Worm (Caenorhabditis elegans) whole organism, young adult: Measurements from ENCODE around the gene srab-9.

ENCODE experiments used
- B0261.1 ChIP-seq: sonication (generic microtip); optimal IDR thresholded peaks from 2 replicates; lab custom pipeline; 2016; ENCODE audit warnings: mild to moderate bottlenecking, missing genetic modification characterization, moderate library complexity, missing compliant biosample characterization
- C17E4.6 ChIP-seq: fragments of 200-800 bp; sonication (Bioruptor generic); IDR thresholded peaks from 2 replicates; pipeline ENCODE4 v1.3.6; 2022; ENCODE audit warnings: missing genetic modification reagents, missing genetic modification characterization, missing compliant biosample characterization
- D2030.7 ChIP-seq: fragments of 200-800 bp; sonication (Bioruptor generic); IDR thresholded peaks from 2 replicates; pipeline ENCODE4 v1.3.6; 2022; ENCODE audit warnings: missing genetic modification reagents, missing genetic modification characterization, missing compliant biosample characterization
- F10E7.11 ChIP-seq: sonication (generic microtip); optimal IDR thresholded peaks from 2 replicates; lab custom pipeline; 2017; ENCODE audit warnings: mild to moderate bottlenecking, missing genetic modification characterization, moderate library complexity, missing compliant biosample characterization
- F23B12.7 ChIP-seq: sonication (generic microtip); optimal IDR thresholded peaks from 2 replicates; lab custom pipeline; 2017; ENCODE audit warnings: missing genetic modification characterization, mild to moderate bottlenecking, missing compliant biosample characterization, antibody characterized with exemption, moderate library complexity; ENCODE audit not compliant: insufficient read depth
- F33H1.4 ChIP-seq: fragments of 200-800 bp; sonication (Bioruptor generic); IDR thresholded peaks from 2 replicates; pipeline ENCODE4 v1.3.6; 2022; ENCODE audit warnings: missing genetic modification reagents, missing genetic modification characterization, missing compliant biosample characterization
- F37B4.10 ChIP-seq: fragments of 200-800 bp; sonication (Bioruptor generic); IDR thresholded peaks from 2 replicates; pipeline ENCODE4 v1.3.6; 2022; ENCODE audit warnings: missing genetic modification characterization, missing compliant biosample characterization
- K12H6.12 ChIP-seq: fragments of 200-800 bp; sonication (Bioruptor generic); optimal IDR thresholded peaks from 2 replicates; lab custom pipeline; 2018; ENCODE audit warnings: mild to moderate bottlenecking, missing genetic modification characterization, missing compliant biosample characterization
- T26A5.8 ChIP-seq: sonication (generic microtip); optimal IDR thresholded peaks from 2 replicates; lab custom pipeline; 2016; ENCODE audit warnings: missing genetic modification characterization, missing compliant biosample characterization
- Y79H2A.3 ChIP-seq: fragments of 200-800 bp; sonication (Bioruptor generic); conservative IDR thresholded peaks from 2 replicates; pipeline ENCODE4 v1.3.6; 2022; ENCODE audit warnings: missing genetic modification reagents, missing genetic modification characterization, missing compliant biosample characterization
- ZK185.1 ChIP-seq: sonication (generic microtip); optimal IDR thresholded peaks from 2 replicates; lab custom pipeline; 2016; ENCODE audit warnings: mild to moderate bottlenecking, missing genetic modification characterization, missing compliant biosample characterization; ENCODE audit not compliant: poor library complexity, severe bottlenecking
- aptf-2 ChIP-seq: fragments of 200-800 bp; sonication (Bioruptor generic); conservative IDR thresholded peaks from 2 replicates; pipeline ENCODE4 v1.3.6; 2022; ENCODE audit warnings: missing genetic modification reagents, missing genetic modification characterization, missing compliant biosample characterization
- atf-7 ChIP-seq: sonication (generic microtip); optimal IDR thresholded peaks from 2 replicates; lab custom pipeline; 2017; ENCODE audit warnings: mild to moderate bottlenecking, missing genetic modification characterization, missing compliant biosample characterization
- attf-5 ChIP-seq: fragments of 200-800 bp; sonication (Bioruptor generic); optimal IDR thresholded peaks from 2 replicates; lab custom pipeline; 2018; ENCODE audit warnings: mild to moderate bottlenecking, missing genetic modification characterization, missing compliant biosample characterization
- cebp-2 ChIP-seq: fragments of 200-800 bp; sonication (Bioruptor generic); IDR thresholded peaks from 2 replicates; pipeline ENCODE4 v1.3.6; 2022; ENCODE audit warnings: missing genetic modification characterization, missing compliant biosample characterization
- ceh-27 ChIP-seq: fragments of 200-800 bp; sonication (Bioruptor generic); optimal IDR thresholded peaks from 2 replicates; lab custom pipeline; 2018; ENCODE audit warnings: mild to moderate bottlenecking, missing genetic modification characterization, moderate library complexity, missing compliant biosample characterization
- ceh-91 ChIP-seq: fragments of 200-800 bp; sonication (Bioruptor generic); IDR thresholded peaks from 2 replicates; pipeline ENCODE4 v1.3.6; 2022; ENCODE audit warnings: missing genetic modification reagents, missing genetic modification characterization, missing compliant biosample characterization
- dox-1 ChIP-seq: fragments of 200-800 bp; sonication (Bioruptor generic); IDR thresholded peaks from 2 replicates; pipeline ENCODE4 v1.3.6; 2022; ENCODE audit warnings: missing genetic modification reagents, missing genetic modification characterization, missing compliant biosample characterization
- dpff-1 ChIP-seq: sonication (generic microtip); optimal IDR thresholded peaks from 2 replicates; lab custom pipeline; 2017; ENCODE audit warnings: mild to moderate bottlenecking, missing genetic modification characterization, missing compliant biosample characterization
- egl-18 ChIP-seq: fragments of 200-800 bp; sonication (Bioruptor generic); IDR thresholded peaks from 2 replicates; pipeline ENCODE4 v1.3.6; 2022; ENCODE audit warnings: missing genetic modification reagents, missing genetic modification characterization, missing compliant biosample characterization
- egrh-3 ChIP-seq: fragments of 200-800 bp; sonication (Bioruptor generic); IDR thresholded peaks from 2 replicates; pipeline ENCODE4 v1.3.6; 2022; ENCODE audit warnings: missing genetic modification reagents, missing genetic modification characterization, missing compliant biosample characterization
- him-1 ChIP-seq: sonication (generic microtip); optimal IDR thresholded peaks from 2 replicates; lab custom pipeline; 2016; ENCODE audit warnings: missing genotype, missing genetic modification reagents, missing genetic modification characterization, missing compliant biosample characterization
- hmg-20 ChIP-seq: fragments of 200-800 bp; sonication (Bioruptor generic); IDR thresholded peaks from 2 replicates; pipeline ENCODE4 v1.3.6; 2022; ENCODE audit warnings: missing genetic modification reagents, missing genetic modification characterization, missing compliant biosample characterization
- hrde-1 ChIP-seq: sonication (generic microtip); optimal IDR thresholded peaks from 2 replicates; lab custom pipeline; 2016; ENCODE audit warnings: missing genetic modification characterization, mild to moderate bottlenecking, missing compliant biosample characterization, moderate library complexity, missing genotype, missing genetic modification reagents, borderline replicate concordance
- let-607 ChIP-seq, 2 experiments: fragments of 200-800 bp in 1 of 2; sonication (Bioruptor generic) in 1 of 2; sonication (generic microtip) in 1 of 2; optimal IDR thresholded peaks; 2 replicates each; lab custom pipeline; 2016 to 2018; ENCODE audit warnings: mild to moderate bottlenecking in 2 of 2, missing compliant biosample characterization in 2 of 2, missing genetic modification characterization in 2 of 2, moderate library complexity in 2 of 2, missing genotype in 1 of 2
- lir-1 ChIP-seq: fragments of 200-800 bp; sonication (Bioruptor generic); conservative IDR thresholded peaks from 2 replicates; pipeline ENCODE4 v1.3.6; 2022; ENCODE audit warnings: missing genetic modification reagents, missing genetic modification characterization, missing compliant biosample characterization
- madf-10 ChIP-seq: sonication (generic microtip); optimal IDR thresholded peaks from 2 replicates; lab custom pipeline; 2016; ENCODE audit warnings: mild to moderate bottlenecking, missing genetic modification characterization, missing compliant biosample characterization
- mxl-1 ChIP-seq: sonication (generic microtip); optimal IDR thresholded peaks from 2 replicates; lab custom pipeline; 2016; ENCODE audit warnings: missing genetic modification characterization, missing compliant biosample characterization
- nfya-2 ChIP-seq: fragments of 200-800 bp; sonication (Bioruptor generic); IDR thresholded peaks from 2 replicates; pipeline ENCODE4 v1.3.6; 2022; ENCODE audit warnings: missing genetic modification reagents, missing genetic modification characterization, missing compliant biosample characterization
- nhr-179 ChIP-seq: sonication (generic microtip); optimal IDR thresholded peaks from 2 replicates; lab custom pipeline; 2016; ENCODE audit warnings: mild to moderate bottlenecking, missing genetic modification characterization, missing compliant biosample characterization
- rec-8 ChIP-seq, 2 experiments: sonication (generic microtip); optimal IDR thresholded peaks; 2 replicates each; lab custom pipeline; 2016; ENCODE audit warnings: mild to moderate bottlenecking in 2 of 2, missing genetic modification characterization in 2 of 2, missing genetic modification reagents in 2 of 2, missing genotype in 2 of 2, missing biosample characterization in 1 of 2, missing compliant biosample characterization in 1 of 2, moderate library complexity in 1 of 2
- rpc-1 ChIP-seq, 2 experiments: fragments of 150-350 bp in 1 of 2; sonication (generic microtip) in 1 of 2; optimal IDR thresholded peaks; 2 replicates each; lab custom pipeline; 2014 to 2018; ENCODE audit warnings: missing biosample characterization in 1 of 2, missing genetic modification characterization in 1 of 2, missing genetic modification reagents in 1 of 2, missing genotype in 1 of 2
- snpc-4 ChIP-seq, 5 experiments: fragments of 150-350 bp in 1 of 5; sonication (generic microtip) in 4 of 5; optimal IDR thresholded peaks; 2 replicates each; lab custom pipeline; 2014 to 2018; ENCODE audit warnings: missing genetic modification characterization in 5 of 5, missing biosample characterization in 3 of 5, antibody characterized with exemption in 2 of 5, mild to moderate bottlenecking in 2 of 5, missing compliant biosample characterization in 2 of 5, missing genotype in 2 of 5, moderate library complexity in 2 of 5, missing genetic modification reagents in 1 of 5
- somi-1 ChIP-seq: fragments of 200-800 bp; sonication (Bioruptor generic); optimal IDR thresholded peaks from 2 replicates; lab custom pipeline; 2018; ENCODE audit warnings: mild to moderate bottlenecking, missing genetic modification characterization, missing compliant biosample characterization
- sptf-2 ChIP-seq: fragments of 200-800 bp; sonication (Bioruptor generic); optimal IDR thresholded peaks from 2 replicates; lab custom pipeline; 2018; ENCODE audit warnings: mild to moderate bottlenecking, missing genetic modification characterization, missing compliant biosample characterization
- zfh-2 ChIP-seq: fragments of 200-800 bp; sonication (Bioruptor generic); conservative IDR thresholded peaks from 2 replicates; pipeline ENCODE4 v1.3.6; 2022; ENCODE audit warnings: missing genetic modification reagents, missing genetic modification characterization, missing compliant biosample characterization
- zim-3 ChIP-seq: sonication (generic microtip); optimal IDR thresholded peaks from 2 replicates; lab custom pipeline; 2017; ENCODE audit warnings: mild to moderate bottlenecking, missing genetic modification characterization, moderate library complexity, missing compliant biosample characterization
- ztf-25 ChIP-seq: fragments of 200-800 bp; sonication (Bioruptor generic); IDR thresholded peaks from 2 replicates; pipeline ENCODE4 v1.3.6; 2022; ENCODE audit warnings: missing genetic modification reagents, missing genetic modification characterization, missing compliant biosample characterization
- ztf-28 ChIP-seq: fragments of 200-800 bp; sonication (Bioruptor generic); IDR thresholded peaks from 2 replicates; pipeline ENCODE4 v1.3.6; 2022; ENCODE audit warnings: missing genetic modification reagents, missing genetic modification characterization, missing compliant biosample characterization
- ztf-6 ChIP-seq: fragments of 200-800 bp; sonication (Bioruptor generic); IDR thresholded peaks from 2 replicates; pipeline ENCODE4 v1.3.6; 2022; ENCODE audit warnings: missing genetic modification reagents, missing genetic modification characterization, missing compliant biosample characterization

srab-9 gene

DNA sequence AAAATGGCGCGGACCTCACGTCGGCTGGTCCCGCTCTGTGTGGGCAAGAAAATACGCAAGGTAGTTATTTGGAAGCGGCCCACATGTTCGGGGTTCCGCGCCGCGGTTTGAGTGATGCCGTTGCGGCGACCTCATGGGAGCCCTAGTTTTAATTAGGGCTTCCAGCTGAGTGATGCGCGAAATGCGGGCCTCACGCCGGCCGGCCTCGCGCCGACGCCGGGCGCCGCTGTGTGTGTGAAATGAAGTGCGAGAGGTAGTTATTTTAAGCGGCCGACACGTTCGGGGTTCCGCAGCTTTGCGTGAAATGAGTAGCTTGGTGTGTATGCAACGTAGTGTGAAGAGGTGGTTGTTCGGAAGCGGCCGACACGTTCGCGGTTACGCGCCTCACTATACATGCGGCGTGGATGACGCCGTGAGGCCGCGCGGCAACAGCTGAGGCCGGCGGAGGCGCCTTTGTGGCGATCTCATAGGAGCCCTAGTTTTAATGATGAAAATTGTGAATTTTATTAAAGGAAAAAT, 8.9 kb upstream of the srab-9 start:
- TF ChIP-seq Y79H2A.3 (GFP tag; lab: Robert Waterston, UW) (no peak), egrh-3 (peak; percentile 39; the same call in 1 of the 2 replicates), madf-10 (tag; lab: Kevin White, UChicago) (no peak), zfh-2 (GFP tag; lab: Robert Waterston, UW) (peak; percentile 89), ceh-91 (no peak), snpc-4 (GFP tag; optimal IDR thresholded peaks at IDR 0.05; lab: Kevin White, UChicago) (no peak), snpc-4 (tag; optimal IDR thresholded peaks at IDR 0.05; lab: Kevin White, UChicago) (peak in 2 of 4 experiments; percentile 58 to 86), ztf-28 (GFP tag; lab: Robert Waterston, UW) (peak; percentile 40; the same call in 1 of the 2 replicates)

- TF ChIP-seq him-1 (tag; lab: Kevin White, UChicago) (no peak), nfya-2 (GFP tag; lab: Robert Waterston, UW) (no peak), rpc-1 (optimal IDR thresholded peaks at IDR 0.05; lab: Kevin White, UChicago) (no peak), rpc-1 (tag; optimal IDR thresholded peaks at IDR 0.05; lab: Kevin White, UChicago) (no peak), cebp-2 (GFP tag; lab: Robert Waterston, UW) (no peak), dpff-1 (no peak), B0261.1 (tag; lab: Kevin White, UChicago) (no peak), F33H1.4 (GFP tag; lab: Robert Waterston, UW) (no peak), zfh-2 (GFP tag; lab: Robert Waterston, UW) (no peak), zim-3 (tag; lab: Kevin White, UChicago) (no peak), F37B4.10 (GFP tag; lab: Robert Waterston, UW) (no peak), sptf-2 (GFP tag; lab: Kevin White, UChicago) (no peak), egl-18 (no peak), nhr-179 (tag; lab: Kevin White, UChicago) (no peak), ztf-25 (no peak), ztf-6 (no peak), mxl-1 (tag; lab: Kevin White, UChicago) (no peak), T26A5.8 (tag; lab: Kevin White, UChicago) (no peak), K12H6.12 (no peak), rec-8 (tag; optimal IDR thresholded peaks at IDR 0.05; lab: Kevin White, UChicago) (no peak), hrde-1 (tag; lab: Kevin White, UChicago) (no peak)
Observed at ce11 chrV:3146932-3147331, 5.8 kb upstream of the srab-9 start, which contains the start of gene srab-11. Gene srab-11 (minus strand): TSS chrV:3147032.

ce11 chrV:3145241-3145640, 4.2 kb upstream of the srab-9 start:
- TF ChIP-seq lir-1 (GFP tag; lab: Robert Waterston, UW) (no peak), egrh-3 (peak; percentile 81; the same call in 1 of the 2 replicates), zfh-2 (GFP tag; lab: Robert Waterston, UW) (peak; percentile 87)
- TF ChIP-seq, all 124 proteins: peak for 2

DNA sequence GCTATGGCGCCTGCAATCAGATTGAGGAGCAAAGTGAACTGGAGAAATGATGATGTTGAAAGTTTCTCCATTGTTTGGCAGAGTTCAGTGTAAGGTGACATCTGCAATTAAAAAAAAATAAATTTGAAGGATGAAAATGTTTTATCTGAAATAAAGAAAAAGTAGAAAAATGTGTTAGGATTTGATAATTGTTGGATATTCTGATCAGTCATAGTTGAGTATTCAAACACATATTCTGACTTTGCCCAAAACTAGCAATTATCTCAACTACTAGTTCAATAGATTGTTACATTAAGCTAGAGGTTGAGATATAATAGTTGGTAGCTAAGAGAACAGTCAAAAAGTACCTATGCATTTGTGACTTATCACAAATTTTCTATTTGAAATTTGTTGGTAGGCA, 3.4 kb upstream of the srab-9 start, which contains the start of gene srab-10:
TSS of gene srab-10 (minus strand) at position 101 of the 400 bp plus-strand sequence.
- no peak for TF ChIP-seq C17E4.6 (GFP tag; lab: Robert Waterston, UW)
- TF ChIP-seq hmg-20 (GFP tag; lab: Robert Waterston, UW), result no peak
- no peak for TF ChIP-seq F10E7.11 (tag; lab: Kevin White, UChicago)
- TF ChIP-seq D2030.7 (GFP tag; lab: Robert Waterston, UW), result no peak
- no peak for TF ChIP-seq dox-1 (GFP tag; lab: Robert Waterston, UW)
- no peak for TF ChIP-seq atf-7 (tag; lab: Kevin White, UChicago)
- no peak for TF ChIP-seq somi-1 (GFP tag; lab: Kevin White, UChicago)
- no peak for TF ChIP-seq snpc-4 (GFP tag; optimal IDR thresholded peaks at IDR 0.05; lab: Kevin White, UChicago)
- no peak for TF ChIP-seq snpc-4 (tag; optimal IDR thresholded peaks at IDR 0.05; lab: Kevin White, UChicago)
- no peak for TF ChIP-seq aptf-2 (GFP tag; lab: Robert Waterston, UW)
- no peak for TF ChIP-seq ceh-27 (GFP tag; lab: Kevin White, UChicago)
- no peak for TF ChIP-seq ZK185.1 (tag; lab: Kevin White, UChicago)
- no peak for TF ChIP-seq let-607 (tag; optimal IDR thresholded peaks at IDR 0.05; lab: Kevin White, UChicago)
- TF ChIP-seq ceh-91, result no peak
- TF ChIP-seq attf-5, result no peak
- no peak for TF ChIP-seq F23B12.7 (tag; lab: Kevin White, UChicago)
